Fruit fly (Drosophila melanogaster) whole organism, embryonic: ENCODE results near the gene CG5973.

Source experiments
- B-H1 ChIP-seq: fragments of 200-800 bp; sonication (Bioruptor generic); IDR thresholded peaks from 3 replicates; pipeline ENCODE4 v1.3.6; 2022; ENCODE audit warnings: missing biosample characterization, missing genetic modification characterization
- CG10209 ChIP-seq: fragments of 200-800 bp; sonication (Bioruptor generic); optimal IDR thresholded peaks from 3 replicates; lab custom pipeline; 2017; ENCODE audit warnings: missing biosample characterization, mild to moderate bottlenecking, missing genetic modification characterization, missing genetic modification reagents
- CG11398 ChIP-seq: fragments of 200-800 bp; sonication (Bioruptor generic); optimal IDR thresholded peaks from 2 replicates; lab custom pipeline; 2016; ENCODE audit warnings: missing biosample characterization, missing genetic modification characterization
- CG12236 ChIP-seq: fragments of 200-800 bp; sonication (Bioruptor generic); optimal IDR thresholded peaks from 2 replicates; lab custom pipeline; 2016; ENCODE audit warnings: missing biosample characterization, missing genetic modification characterization
- CG14860 ChIP-seq: fragments of 200-800 bp; sonication (Bioruptor generic); IDR thresholded peaks from 3 replicates; pipeline ENCODE4 v1.3.6; 2022; ENCODE audit warnings: missing biosample characterization, missing genetic modification characterization; ENCODE audit not compliant: partially characterized antibody
- CG14965 ChIP-seq: fragments of 200-800 bp; sonication (Bioruptor generic); optimal IDR thresholded peaks from 2 replicates; lab custom pipeline; 2016; ENCODE audit warnings: missing biosample characterization, missing genetic modification characterization, borderline replicate concordance
- CG17361 ChIP-seq: fragments of 200-800 bp; sonication (Bioruptor generic); IDR thresholded peaks from 3 replicates; pipeline ENCODE4 v1.3.6; 2022; ENCODE audit warnings: missing biosample characterization, missing genetic modification characterization
- CG1832 ChIP-seq: fragments of 200-800 bp; sonication (Bioruptor generic); optimal IDR thresholded peaks from 2 replicates; lab custom pipeline; 2017; ENCODE audit warnings: missing biosample characterization, mild to moderate bottlenecking, missing genetic modification characterization, inconsistent platforms
- CG2712 ChIP-seq: fragments of 200-800 bp; optimal IDR thresholded peaks from 3 replicates; lab custom pipeline; 2019; ENCODE audit warnings: missing biosample characterization, mild to moderate bottlenecking, missing genetic modification characterization, moderate library complexity
- CG3163 ChIP-seq: fragments of 200-800 bp; sonication (Bioruptor generic); optimal IDR thresholded peaks from 3 replicates; lab custom pipeline; 2016; ENCODE audit warnings: missing biosample characterization, missing genetic modification characterization
- CG32772 ChIP-seq: fragments of 200-800 bp; sonication (Bioruptor generic); IDR thresholded peaks from 2 replicates; pipeline ENCODE4 v1.3.6; 2022; ENCODE audit warnings: missing biosample characterization, missing genetic modification characterization
- CG34376 ChIP-seq: fragments of 200-800 bp; sonication (Bioruptor generic); optimal IDR thresholded peaks from 2 replicates; lab custom pipeline; 2018; ENCODE audit warnings: missing biosample characterization, mild to moderate bottlenecking, missing genetic modification characterization
- CG3847 ChIP-seq: fragments of 200-800 bp; sonication (Bioruptor generic); IDR thresholded peaks from 2 replicates; pipeline ENCODE4 v1.3.6; 2022; ENCODE audit warnings: missing biosample characterization, missing genetic modification characterization
- CG4328 ChIP-seq: fragments of 200-800 bp; sonication (Bioruptor generic); optimal IDR thresholded peaks from 3 replicates; lab custom pipeline; 2017; ENCODE audit warnings: missing biosample characterization, missing genetic modification reagents, missing genetic modification characterization
- CG7271 ChIP-seq: fragments of 200-800 bp; sonication (Bioruptor generic); optimal IDR thresholded peaks from 2 replicates; lab custom pipeline; 2018; ENCODE audit warnings: missing biosample characterization, mild to moderate bottlenecking, missing genetic modification characterization, moderate library complexity
- CG7786 ChIP-seq: fragments of 200-800 bp; sonication (Bioruptor generic); optimal IDR thresholded peaks from 2 replicates; lab custom pipeline; 2016; ENCODE audit warnings: missing biosample characterization, missing genetic modification characterization
- CG8089 ChIP-seq: fragments of 200-800 bp; sonication (Bioruptor generic); optimal IDR thresholded peaks from 3 replicates; lab custom pipeline; 2016; ENCODE audit warnings: missing biosample characterization, missing genetic modification characterization
- CG8290 ChIP-seq, 3 experiments: fragments of 200-800 bp; sonication (Bioruptor generic); optimal IDR thresholded peaks; 2 replicates each; lab custom pipeline; 2016 to 2019; ENCODE audit warnings: missing biosample characterization in 3 of 3, missing genetic modification characterization in 3 of 3, mild to moderate bottlenecking in 2 of 3, moderate library complexity in 1 of 3
- CG9797 ChIP-seq: fragments of 200-800 bp; sonication (Bioruptor generic); optimal IDR thresholded peaks from 3 replicates; lab custom pipeline; 2018; ENCODE audit warnings: missing biosample characterization, mild to moderate bottlenecking, missing genetic modification characterization
- Dp ChIP-seq: fragments of 200-800 bp; sonication (Bioruptor generic); optimal IDR thresholded peaks from 2 replicates; lab custom pipeline; 2018; ENCODE audit warnings: missing biosample characterization, mild to moderate bottlenecking, missing genetic modification characterization, moderate library complexity
- Dref ChIP-seq: fragments of 200-800 bp; sonication (Bioruptor generic); IDR thresholded peaks from 2 replicates; pipeline ENCODE4 v1.3.6; 2022; ENCODE audit warnings: missing biosample characterization, missing genetic modification characterization
- ERR ChIP-seq: fragments of 200-800 bp; sonication (Bioruptor generic); optimal IDR thresholded peaks from 2 replicates; lab custom pipeline; 2016; ENCODE audit warnings: missing biosample characterization, missing genetic modification characterization
- Ets97D ChIP-seq: fragments of 200-800 bp; sonication (Bioruptor generic); optimal IDR thresholded peaks from 3 replicates; lab custom pipeline; 2016; ENCODE audit warnings: missing biosample characterization, missing genetic modification characterization
- HHEX ChIP-seq: fragments of 200-800 bp; sonication (Bioruptor generic); optimal IDR thresholded peaks from 3 replicates; lab custom pipeline; 2017; ENCODE audit warnings: missing biosample characterization, mild to moderate bottlenecking, missing genetic modification characterization, missing genetic modification reagents
- Hmx ChIP-seq: fragments of 200-800 bp; sonication (Bioruptor generic); optimal IDR thresholded peaks from 2 replicates; lab custom pipeline; 2016; ENCODE audit warnings: missing biosample characterization, missing genetic modification characterization
- Mrtf ChIP-seq: fragments of 200-800 bp; sonication (Bioruptor generic); IDR thresholded peaks from 3 replicates; pipeline ENCODE4 v1.3.6; 2022; ENCODE audit warnings: missing biosample characterization, missing genetic modification characterization
- Sox102F ChIP-seq: fragments of 200-800 bp; sonication (Bioruptor generic); optimal IDR thresholded peaks from 2 replicates; lab custom pipeline; 2018; ENCODE audit warnings: missing biosample characterization, mild to moderate bottlenecking, missing genetic modification characterization, moderate library complexity
- Sry-β ChIP-seq: fragments of 200-800 bp; sonication (Bioruptor generic); optimal IDR thresholded peaks from 2 replicates; lab custom pipeline; 2018; ENCODE audit warnings: missing biosample characterization, mild to moderate bottlenecking, missing genetic modification characterization, moderate library complexity
- Sry-δ ChIP-seq: fragments of 200-800 bp; sonication (Bioruptor generic); optimal IDR thresholded peaks from 2 replicates; lab custom pipeline; 2016; ENCODE audit warnings: missing biosample characterization, missing genetic modification characterization
- Trl ChIP-seq, 3 experiments: fragments of >200 bp in 2 of 3; fragments of 200-800 bp in 1 of 3; sonication (Bioruptor generic) in 1 of 3; optimal IDR thresholded peaks; 2 replicates in 1 of 3; 3 replicates in 2 of 3; lab custom pipeline; 2016 to 2017; ENCODE audit warnings: missing biosample characterization in 1 of 3, missing genetic modification characterization in 1 of 3
- YL-1 ChIP-seq: fragments of 200-800 bp; sonication (Bioruptor generic); optimal IDR thresholded peaks from 3 replicates; lab custom pipeline; 2017; ENCODE audit warnings: missing biosample characterization, mild to moderate bottlenecking, missing genetic modification characterization
- cato ChIP-seq: fragments of 200-800 bp; sonication (Bioruptor generic); optimal IDR thresholded peaks from 2 replicates; lab custom pipeline; 2016; ENCODE audit warnings: missing biosample characterization, missing genetic modification characterization, borderline replicate concordance
- disco-r ChIP-seq: fragments of 200-800 bp; sonication (Bioruptor generic); optimal IDR thresholded peaks from 2 replicates; lab custom pipeline; 2016; ENCODE audit warnings: missing biosample characterization, missing genetic modification characterization
- exex ChIP-seq: fragments of 200-800 bp; sonication (Bioruptor generic); optimal IDR thresholded peaks from 4 replicates; lab custom pipeline; 2018; ENCODE audit warnings: missing biosample characterization, mild to moderate bottlenecking, missing genetic modification characterization, moderate library complexity
- fd3F ChIP-seq: fragments of 200-800 bp; sonication (Bioruptor generic); optimal IDR thresholded peaks from 2 replicates; lab custom pipeline; 2018; ENCODE audit warnings: missing biosample characterization, mild to moderate bottlenecking, missing genetic modification characterization, moderate library complexity
- ham ChIP-seq: fragments of 200-800 bp; sonication (Bioruptor generic); IDR thresholded peaks from 2 replicates; pipeline ENCODE4 v1.3.6; 2022; ENCODE audit warnings: missing biosample characterization, missing genetic modification characterization
- insv ChIP-seq, 2 experiments: fragments of 200-800 bp; sonication (Bioruptor generic); optimal IDR thresholded peaks; 3 replicates each; lab custom pipeline; 2016 to 2018; ENCODE audit warnings: missing biosample characterization in 2 of 2, missing genetic modification characterization in 2 of 2
- inv ChIP-seq: fragments of 200-800 bp; sonication (Bioruptor generic); IDR thresholded peaks from 2 replicates; pipeline ENCODE4 v1.3.6; 2022; ENCODE audit warnings: missing biosample characterization, missing genetic modification characterization; ENCODE audit not compliant: partially characterized antibody
- lilli ChIP-seq: fragments of 200-800 bp; sonication (Bioruptor generic); optimal IDR thresholded peaks from 3 replicates; lab custom pipeline; 2016; ENCODE audit warnings: missing biosample characterization, missing genetic modification characterization
- lmd ChIP-seq: fragments of 200-800 bp; sonication (Bioruptor generic); IDR thresholded peaks from 2 replicates; pipeline ENCODE4 v1.3.6; 2022; ENCODE audit warnings: missing biosample characterization, missing genetic modification characterization
- nau ChIP-seq: fragments of 200-800 bp; sonication (Bioruptor generic); optimal IDR thresholded peaks from 3 replicates; lab custom pipeline; 2017; ENCODE audit warnings: missing biosample characterization, mild to moderate bottlenecking, missing genetic modification characterization, missing genetic modification reagents
- org-1 ChIP-seq: fragments of 200-800 bp; sonication (Bioruptor generic); optimal IDR thresholded peaks from 2 replicates; lab custom pipeline; 2017; ENCODE audit warnings: missing biosample characterization, missing genetic modification characterization
- p53 ChIP-seq: fragments of 200-800 bp; sonication (Bioruptor generic); optimal IDR thresholded peaks from 2 replicates; lab custom pipeline; 2016; ENCODE audit warnings: missing biosample characterization, missing genetic modification characterization
- pita ChIP-seq: fragments of 200-800 bp; sonication (Bioruptor generic); optimal IDR thresholded peaks from 2 replicates; lab custom pipeline; 2017; ENCODE audit warnings: missing biosample characterization, mild to moderate bottlenecking, missing genetic modification characterization
- sc ChIP-seq, 3 experiments: fragments of >200 bp in 2 of 3; fragments of 200-800 bp in 1 of 3; sonication (Bioruptor generic) in 1 of 3; optimal IDR thresholded peaks; 2 replicates in 2 of 3; 3 replicates in 1 of 3; lab custom pipeline; 2017; ENCODE audit warnings: mild to moderate bottlenecking in 1 of 3, missing biosample characterization in 1 of 3, missing genetic modification characterization in 1 of 3, missing genetic modification reagents in 1 of 3
- sug ChIP-seq: fragments of 200-800 bp; optimal IDR thresholded peaks from 2 replicates; lab custom pipeline; 2019; ENCODE audit warnings: missing biosample characterization, mild to moderate bottlenecking, missing genetic modification characterization, moderate library complexity
- tap ChIP-seq: fragments of 200-800 bp; optimal IDR thresholded peaks from 3 replicates; lab custom pipeline; 2019; ENCODE audit warnings: missing biosample characterization, mild to moderate bottlenecking, missing genetic modification characterization, moderate library complexity
- wdn ChIP-seq: fragments of 200-800 bp; sonication (Bioruptor generic); IDR thresholded peaks from 2 replicates; pipeline ENCODE4 v1.3.6; 2022; ENCODE audit warnings: missing biosample characterization, missing genetic modification characterization

The CG5973 gene

dm6 chr2L:7411947-7412621, 25.2 kb upstream of the CG5973 start, which contains the start of gene chm (continued):
- TF ChIP-seq tap (tag; lab: Kevin White, UChicago) (no peak), Sry-β (GFP tag; lab: Kevin White, UChicago) (no peak), org-1 (no peak), HHEX (GFP tag; lab: Kevin White, UChicago) (no peak), Trl (optimal IDR thresholded peaks at IDR 0.05; lab: Kevin White, UChicago) (no peak), Trl (GFP tag; optimal IDR thresholded peaks at IDR 0.05; lab: Kevin White, UChicago) (peak; percentile 26), CG4328 (GFP tag; lab: Kevin White, UChicago) (no peak), Ets97D (GFP tag; lab: Kevin White, UChicago) (peak; percentile 53), YL-1 (GFP tag; lab: Kevin White, UChicago) (peak; percentile 27), Dref (GFP tag; lab: Robert Waterston, UW) (peak; percentile 56), CG8290 (GFP tag; optimal IDR thresholded peaks at IDR 0.05; lab: Kevin White, UChicago) (peak; percentile 37), CG8290 (tag; optimal IDR thresholded peaks at IDR 0.05; lab: Kevin White, UChicago) (peak in 1 of 2 experiments; percentile 81), sc (optimal IDR thresholded peaks at IDR 0.05; lab: Kevin White, UChicago) (no peak), sc (GFP tag; optimal IDR thresholded peaks at IDR 0.05; lab: Kevin White, UChicago) (no peak), CG32772 (no peak), cato (GFP tag; lab: Kevin White, UChicago) (no peak), sug (tag; lab: Kevin White, UChicago) (peak; percentile 37), CG17361 (GFP tag; lab: Robert Waterston, UW) (0 out of 3 replicates have a peak, but pooled peaks have one; percentile 34), disco-r (GFP tag; lab: Kevin White, UChicago) (no peak), Dp (GFP tag; lab: Kevin White, UChicago) (peak; percentile 37), exex (tag; lab: Kevin White, UChicago) (no peak), CG34376 (GFP tag; lab: Kevin White, UChicago) (peak; percentile 45), CG3163 (peak; percentile 6), CG11398 (GFP tag; lab: Kevin White, UChicago) (no peak), pita (GFP tag; lab: Kevin White, UChicago) (no peak), CG2712 (tag; lab: Kevin White, UChicago) (peak; percentile 51), Mrtf (no peak), B-H1 (no peak), lilli (GFP tag; lab: Kevin White, UChicago) (peak; percentile 48), nau (GFP tag; lab: Kevin White, UChicago) (no peak), insv (GFP tag; optimal IDR thresholded peaks at IDR 0.05; lab: Kevin White, UChicago) (peak in 1 of 2 experiments; percentile 6), CG9797 (peak; percentile 77), CG7786 (peak; percentile 47), CG7271 (tag; lab: Kevin White, UChicago) (no peak), lmd (GFP tag; lab: Robert Waterston, UW) (peak; percentile 32; the same call in 1 of the 2 replicates), Sry-δ (GFP tag; lab: Kevin White, UChicago) (peak; percentile 92), CG12236 (GFP tag; lab: Kevin White, UChicago) (no peak), inv (GFP tag; lab: Robert Waterston, UW) (peak; percentile 82), CG10209 (GFP tag; lab: Kevin White, UChicago) (no peak), CG14860 (GFP tag; lab: Robert Waterston, UW) (peak; percentile 84), CG8089 (GFP tag; lab: Kevin White, UChicago) (peak; percentile 1), wdn (GFP tag; lab: Robert Waterston, UW) (no peak), Sox102F (GFP tag; lab: Kevin White, UChicago) (no peak), ham (GFP tag; lab: Robert Waterston, UW) (no peak), CG3847 (GFP tag; lab: Robert Waterston, UW) (peak; percentile 76), CG1832 (no peak), Hmx (GFP tag; lab: Kevin White, UChicago) (no peak), ERR (GFP tag; lab: Kevin White, UChicago) (no peak), CG14965 (GFP tag; lab: Kevin White, UChicago) (no peak), p53 (no peak), fd3F (GFP tag; lab: Kevin White, UChicago) (no peak)
